Fruit fly (Drosophila melanogaster) whole organism, embryonic: Measurements from ENCODE around the gene CG34307.

Experiments used
- Asciz ChIP-seq: fragments of 200-800 bp; sonication (Bioruptor generic); optimal IDR thresholded peaks from 2 replicates; lab custom pipeline; 2017; ENCODE audit warnings: missing biosample characterization, mild to moderate bottlenecking, missing genetic modification characterization, missing genetic modification reagents
- BEAF-32 ChIP-seq: fragments of 200-800 bp; sonication (Bioruptor generic); optimal IDR thresholded peaks from 3 replicates; lab custom pipeline; 2017; ENCODE audit warnings: missing biosample characterization, missing genetic modification characterization, mild to moderate bottlenecking, moderate library complexity, missing genetic modification reagents
- CG10431 ChIP-seq: fragments of 200-800 bp; sonication (Bioruptor generic); optimal IDR thresholded peaks from 3 replicates; lab custom pipeline; 2018; ENCODE audit warnings: missing biosample characterization, mild to moderate bottlenecking, missing genetic modification characterization
- CG10654 ChIP-seq: fragments of 200-800 bp; sonication (Bioruptor generic); optimal IDR thresholded peaks from 2 replicates; lab custom pipeline; 2016; ENCODE audit warnings: missing biosample characterization, missing genetic modification characterization
- CG10979 ChIP-seq: fragments of 200-800 bp; sonication (Bioruptor generic); optimal IDR thresholded peaks from 2 replicates; lab custom pipeline; 2018; ENCODE audit warnings: missing biosample characterization, mild to moderate bottlenecking, missing genetic modification characterization, moderate library complexity
- CG12744 ChIP-seq: fragments of 200-800 bp; sonication (Bioruptor generic); optimal IDR thresholded peaks from 2 replicates; lab custom pipeline; 2016; ENCODE audit warnings: missing biosample characterization, missing genetic modification characterization
- CG1529 ChIP-seq: fragments of 200-800 bp; sonication (Bioruptor generic); optimal IDR thresholded peaks from 3 replicates; lab custom pipeline; 2018; ENCODE audit warnings: missing biosample characterization, missing genetic modification characterization
- CG17328 ChIP-seq: fragments of 200-800 bp; sonication (Bioruptor generic); IDR thresholded peaks from 2 replicates; pipeline ENCODE4 v1.3.6; 2022; ENCODE audit warnings: missing biosample characterization, missing genetic modification characterization
- CG1832 ChIP-seq: fragments of 200-800 bp; sonication (Bioruptor generic); optimal IDR thresholded peaks from 2 replicates; lab custom pipeline; 2017; ENCODE audit warnings: missing biosample characterization, mild to moderate bottlenecking, missing genetic modification characterization, inconsistent platforms
- CG2116 ChIP-seq: fragments of 200-800 bp; sonication (Bioruptor generic); optimal IDR thresholded peaks from 3 replicates; lab custom pipeline; 2018; ENCODE audit warnings: missing biosample characterization, mild to moderate bottlenecking, missing genetic modification characterization
- CG2202 ChIP-seq: fragments of 200-800 bp; sonication (Bioruptor generic); optimal IDR thresholded peaks from 2 replicates; lab custom pipeline; 2018; ENCODE audit warnings: missing biosample characterization, mild to moderate bottlenecking, missing genetic modification characterization
- CG2712 ChIP-seq: fragments of 200-800 bp; optimal IDR thresholded peaks from 3 replicates; lab custom pipeline; 2019; ENCODE audit warnings: missing biosample characterization, mild to moderate bottlenecking, missing genetic modification characterization, moderate library complexity
- CG3163 ChIP-seq: fragments of 200-800 bp; sonication (Bioruptor generic); optimal IDR thresholded peaks from 3 replicates; lab custom pipeline; 2016; ENCODE audit warnings: missing biosample characterization, missing genetic modification characterization
- CG34422 ChIP-seq: fragments of 200-800 bp; sonication (Bioruptor generic); IDR thresholded peaks from 3 replicates; pipeline ENCODE4 v1.3.6; 2022; ENCODE audit warnings: missing biosample characterization, missing genetic modification characterization
- CG3995 ChIP-seq: fragments of 200-800 bp; sonication (Bioruptor generic); optimal IDR thresholded peaks from 3 replicates; lab custom pipeline; 2016; ENCODE audit warnings: missing biosample characterization, missing genetic modification characterization
- CG7372 ChIP-seq: fragments of 200-800 bp; sonication (Bioruptor generic); IDR thresholded peaks from 2 replicates; pipeline ENCODE4 v1.3.6; 2022; ENCODE audit warnings: missing biosample characterization, missing genetic modification characterization
- CG7556 ChIP-seq: fragments of 200-800 bp; sonication (Bioruptor generic); optimal IDR thresholded peaks from 2 replicates; lab custom pipeline; 2017; ENCODE audit warnings: missing biosample characterization, mild to moderate bottlenecking, missing genetic modification characterization
- CG8924 ChIP-seq: fragments of 200-800 bp; optimal IDR thresholded peaks from 3 replicates; lab custom pipeline; 2019; ENCODE audit warnings: missing biosample characterization, mild to moderate bottlenecking, missing genetic modification characterization, moderate library complexity
- D ChIP-seq, 2 experiments: fragments of 200-800 bp in 1 of 2; fragments of >200 bp in 1 of 2; sonication (Bioruptor generic) in 1 of 2; optimal IDR thresholded peaks; 2 replicates in 1 of 2; 3 replicates in 1 of 2; lab custom pipeline; 2017; ENCODE audit warnings: mild to moderate bottlenecking in 1 of 2, missing biosample characterization in 1 of 2, missing genetic modification characterization in 1 of 2, missing genetic modification reagents in 1 of 2
- Dbx ChIP-seq: fragments of 200-800 bp; sonication (Bioruptor generic); IDR thresholded peaks from 3 replicates; pipeline ENCODE4 v1.3.6; 2022; ENCODE audit warnings: missing biosample characterization, missing genetic modification characterization
- Dip3 ChIP-seq: fragments of 200-800 bp; sonication (Bioruptor generic); optimal IDR thresholded peaks from 3 replicates; lab custom pipeline; 2016; ENCODE audit warnings: missing biosample characterization, missing genetic modification characterization
- Dp ChIP-seq: fragments of 200-800 bp; sonication (Bioruptor generic); optimal IDR thresholded peaks from 2 replicates; lab custom pipeline; 2018; ENCODE audit warnings: missing biosample characterization, mild to moderate bottlenecking, missing genetic modification characterization, moderate library complexity
- Kr ChIP-seq: fragments of 200-800 bp; sonication (Bioruptor generic); optimal IDR thresholded peaks from 2 replicates; lab custom pipeline; 2017; ENCODE audit warnings: missing biosample characterization, mild to moderate bottlenecking, missing genetic modification characterization
- Lim3 ChIP-seq: fragments of 200-800 bp; sonication (Bioruptor generic); IDR thresholded peaks from 2 replicates; pipeline ENCODE4 v1.3.6; 2022; ENCODE audit warnings: missing biosample characterization, missing genetic modification characterization
- MTF-1 ChIP-seq: fragments of 200-800 bp; sonication (Bioruptor generic); optimal IDR thresholded peaks from 2 replicates; lab custom pipeline; 2018; ENCODE audit warnings: missing biosample characterization, mild to moderate bottlenecking, missing genetic modification characterization, borderline replicate concordance
- Myb ChIP-seq: fragments of 200-800 bp; sonication (Bioruptor generic); optimal IDR thresholded peaks from 2 replicates; lab custom pipeline; 2016; ENCODE audit warnings: missing biosample characterization, missing genetic modification characterization
- Poxn ChIP-seq: fragments of 200-800 bp; sonication (Bioruptor generic); IDR thresholded peaks from 2 replicates; pipeline ENCODE4 v1.3.6; 2022; ENCODE audit warnings: missing biosample characterization, missing genetic modification characterization
- Sox102F ChIP-seq: fragments of 200-800 bp; sonication (Bioruptor generic); optimal IDR thresholded peaks from 2 replicates; lab custom pipeline; 2018; ENCODE audit warnings: missing biosample characterization, mild to moderate bottlenecking, missing genetic modification characterization, moderate library complexity
- TFAM ChIP-seq: fragments of 200-800 bp; sonication (Bioruptor generic); optimal IDR thresholded peaks from 2 replicates; lab custom pipeline; 2017; ENCODE audit warnings: missing biosample characterization, missing genetic modification characterization, inconsistent platforms
- Trl ChIP-seq, 3 experiments: fragments of >200 bp in 2 of 3; fragments of 200-800 bp in 1 of 3; sonication (Bioruptor generic) in 1 of 3; optimal IDR thresholded peaks; 2 replicates in 1 of 3; 3 replicates in 2 of 3; lab custom pipeline; 2016 to 2017; ENCODE audit warnings: missing biosample characterization in 1 of 3, missing genetic modification characterization in 1 of 3
- Vsx1 ChIP-seq: fragments of 200-800 bp; sonication (Bioruptor generic); optimal IDR thresholded peaks from 2 replicates; lab custom pipeline; 2017; ENCODE audit warnings: missing biosample characterization, mild to moderate bottlenecking, missing genetic modification characterization, missing genetic modification reagents
- ab ChIP-seq: fragments of 200-800 bp; sonication (Bioruptor generic); optimal IDR thresholded peaks from 2 replicates; lab custom pipeline; 2016; ENCODE audit warnings: missing biosample characterization, missing genetic modification characterization
- cad ChIP-seq: fragments of >200 bp; optimal IDR thresholded peaks from 2 replicates; lab custom pipeline; 2017; ENCODE audit warnings: missing biosample characterization, missing genetic modification characterization
- chm ChIP-seq: fragments of 200-800 bp; sonication (Bioruptor generic); IDR thresholded peaks from 2 replicates; pipeline ENCODE4 v1.3.6; 2022; ENCODE audit warnings: missing biosample characterization, missing genetic modification characterization
- crp ChIP-seq, 2 experiments: fragments of 200-800 bp; sonication (Bioruptor generic); optimal IDR thresholded peaks; 2 replicates in 1 of 2; 3 replicates in 1 of 2; lab custom pipeline; 2017; ENCODE audit warnings: missing biosample characterization in 2 of 2, missing genetic modification characterization in 2 of 2, mild to moderate bottlenecking in 1 of 2, moderate library complexity in 1 of 2
- cwo ChIP-seq: fragments of 200-800 bp; sonication (Bioruptor generic); optimal IDR thresholded peaks from 3 replicates; lab custom pipeline; 2017; ENCODE audit warnings: missing biosample characterization, missing genetic modification characterization, mild to moderate bottlenecking, moderate library complexity, missing genetic modification reagents
- dpn ChIP-seq, 2 experiments: fragments of 200-800 bp; sonication (Bioruptor generic); optimal IDR thresholded peaks; 3 replicates each; lab custom pipeline; 2016; ENCODE audit warnings: missing biosample characterization in 2 of 2, missing genetic modification characterization in 2 of 2
- dysf ChIP-seq: fragments of 200-800 bp; sonication (Bioruptor generic); IDR thresholded peaks from 3 replicates; pipeline ENCODE4 v1.3.6; 2022; ENCODE audit warnings: missing biosample characterization, missing genetic modification characterization
- gsb ChIP-seq: fragments of 200-800 bp; sonication (Bioruptor generic); IDR thresholded peaks from 2 replicates; pipeline ENCODE4 v1.3.6; 2022; ENCODE audit warnings: missing biosample characterization, missing genetic modification characterization
- jigr1 ChIP-seq: fragments of 200-800 bp; sonication (Bioruptor generic); IDR thresholded peaks from 3 replicates; pipeline ENCODE4 v1.3.6; 2022; ENCODE audit warnings: missing biosample characterization, missing genetic modification characterization
- lov ChIP-seq, 2 experiments: fragments of 200-800 bp in 1 of 2; fragments of >200 bp in 1 of 2; sonication (Bioruptor generic) in 1 of 2; IDR thresholded peaks in 1 of 2; optimal IDR thresholded peaks in 1 of 2; 2 replicates in 1 of 2; 3 replicates in 1 of 2; pipeline versions ENCODE4 v1.3.6 to Lab custom; 2017 to 2022; ENCODE audit warnings: missing biosample characterization in 1 of 2, missing genetic modification characterization in 1 of 2
- mld ChIP-seq: fragments of 200-800 bp; sonication (Bioruptor generic); IDR thresholded peaks from 3 replicates; pipeline ENCODE4 v1.3.6; 2022; ENCODE audit warnings: missing biosample characterization, missing genetic modification characterization; ENCODE audit not compliant: partially characterized antibody
- repo ChIP-seq: fragments of 200-800 bp; sonication (Bioruptor generic); optimal IDR thresholded peaks from 2 replicates; lab custom pipeline; 2016; ENCODE audit warnings: missing biosample characterization, missing genetic modification characterization
- row ChIP-seq: fragments of 200-800 bp; sonication (Bioruptor generic); IDR thresholded peaks from 3 replicates; pipeline ENCODE4 v1.3.6; 2022; ENCODE audit warnings: missing biosample characterization, missing genetic modification characterization
- schlank ChIP-seq: fragments of 200-800 bp; sonication (Bioruptor generic); optimal IDR thresholded peaks from 2 replicates; lab custom pipeline; 2018; ENCODE audit warnings: missing biosample characterization, mild to moderate bottlenecking, missing genetic modification characterization
- scrt ChIP-seq: fragments of 200-800 bp; sonication (Bioruptor generic); optimal IDR thresholded peaks from 2 replicates; lab custom pipeline; 2018; ENCODE audit warnings: missing biosample characterization, mild to moderate bottlenecking, missing genetic modification characterization, moderate library complexity
- shn ChIP-seq: fragments of 200-800 bp; sonication (Bioruptor generic); optimal IDR thresholded peaks from 3 replicates; lab custom pipeline; 2016; ENCODE audit warnings: missing biosample characterization, missing genetic modification characterization
- sisA ChIP-seq: fragments of 200-800 bp; sonication (Bioruptor generic); IDR thresholded peaks from 2 replicates; pipeline ENCODE4 v1.3.6; 2022; ENCODE audit warnings: missing biosample characterization, missing genetic modification characterization
- so ChIP-seq: fragments of 200-800 bp; sonication (Bioruptor generic); IDR thresholded peaks from 3 replicates; pipeline ENCODE4 v1.3.6; 2022; ENCODE audit warnings: missing biosample characterization, missing genetic modification characterization
- ttk ChIP-seq: fragments of 200-800 bp; sonication (Bioruptor generic); IDR thresholded peaks from 2 replicates; pipeline ENCODE4 v2.1.2; 2022; ENCODE audit warnings: missing biosample characterization, missing genetic modification characterization

The CG34307 gene

DNA sequence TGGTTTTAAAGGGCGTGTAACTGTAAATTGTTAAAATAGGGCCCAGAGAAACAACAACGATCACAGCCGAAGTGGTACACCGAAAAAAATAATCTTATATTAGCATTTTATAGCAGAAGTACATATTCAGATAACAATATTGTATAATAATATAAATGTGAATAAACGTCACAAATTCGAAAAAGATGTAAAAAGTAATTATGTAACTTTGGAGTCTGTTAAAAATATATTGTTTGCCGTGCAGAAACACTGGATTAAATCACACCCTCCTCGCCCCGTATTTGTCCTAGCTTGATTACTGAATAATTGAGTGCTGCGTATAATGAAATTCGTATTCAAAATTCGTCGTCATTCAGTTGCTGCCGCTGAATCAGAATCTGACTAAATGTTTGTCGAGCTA lies 42.2 kb upstream of the CG34307 start (continued):
- TF ChIP-seq CG2116 (GFP tag; lab: Kevin White, UChicago) (no peak), ab (GFP tag; lab: Kevin White, UChicago) (no peak), Sox102F (GFP tag; lab: Kevin White, UChicago) (peak; percentile 62), Kr (no peak), Lim3 (no peak), CG3995 (GFP tag; lab: Kevin White, UChicago) (no peak), ttk (GFP tag; lab: Robert Waterston, UW) (no peak), CG2202 (no peak), Dip3 (GFP tag; lab: Kevin White, UChicago) (no peak), jigr1 (no peak), mld (GFP tag; lab: Robert Waterston, UW) (no peak), CG10654 (GFP tag; lab: Kevin White, UChicago) (no peak), Poxn (GFP tag; lab: Robert Waterston, UW) (no peak), gsb (GFP tag; lab: Robert Waterston, UW) (no peak), Dbx (no peak), cwo (GFP tag; lab: Kevin White, UChicago) (peak; percentile 14), row (peak; percentile 65), lov (optimal IDR thresholded peaks at IDR 0.05; lab: Kevin White, UChicago) (no peak), lov (GFP tag; IDR thresholded peaks at IDR 0.05; lab: Robert Waterston, UW) (no peak), CG1832 (GFP tag; lab: Kevin White, UChicago) (no peak), Asciz (GFP tag; lab: Kevin White, UChicago) (no peak), CG10431 (GFP tag; lab: Kevin White, UChicago) (no peak), CG2712 (tag; lab: Kevin White, UChicago) (peak; percentile 34), CG12744 (GFP tag; lab: Kevin White, UChicago) (no peak), schlank (tag; lab: Kevin White, UChicago) (no peak), cad (GFP tag; lab: Kevin White, UChicago) (no peak), repo (GFP tag; lab: Kevin White, UChicago) (no peak), Trl (optimal IDR thresholded peaks at IDR 0.05; lab: Kevin White, UChicago) (no peak), Trl (GFP tag; optimal IDR thresholded peaks at IDR 0.05; lab: Kevin White, UChicago) (no peak), CG10979 (peak; percentile 24), shn (GFP tag; lab: Kevin White, UChicago) (no peak), CG7556 (GFP tag; lab: Kevin White, UChicago) (peak; percentile 36), crp (GFP tag; optimal IDR thresholded peaks at IDR 0.05; lab: Kevin White, UChicago) (no peak), Myb (no peak), dysf (0 out of 3 replicates have a peak, but pooled peaks have one; percentile 47), CG1529 (GFP tag; lab: Kevin White, UChicago) (no peak), CG17328 (no peak), MTF-1 (no peak), dpn (GFP tag; optimal IDR thresholded peaks at IDR 0.05; lab: Kevin White, UChicago) (peak in 1 of 2 experiments; percentile 11), CG8924 (tag; lab: Kevin White, UChicago) (peak; percentile 15), scrt (GFP tag; lab: Kevin White, UChicago) (no peak), chm (GFP tag; lab: Robert Waterston, UW) (no peak), TFAM (GFP tag; lab: Kevin White, UChicago) (no peak), sisA (GFP tag; lab: Robert Waterston, UW) (no peak), CG7372 (GFP tag; lab: Robert Waterston, UW) (no peak), CG3163 (GFP tag; lab: Kevin White, UChicago) (no peak), D (optimal IDR thresholded peaks at IDR 0.05; lab: Kevin White, UChicago) (no peak), D (GFP tag; optimal IDR thresholded peaks at IDR 0.05; lab: Kevin White, UChicago) (no peak), so (GFP tag; lab: Robert Waterston, UW) (no peak), CG34422 (GFP tag; lab: Robert Waterston, UW) (no peak), BEAF-32 (GFP tag; lab: Kevin White, UChicago) (no peak), Dp (GFP tag; lab: Kevin White, UChicago) (no peak), Vsx1 (GFP tag; lab: Kevin White, UChicago) (peak; percentile 1)
